Fruit fly (Drosophila melanogaster): Measurements from ENCODE around the gene Eip78C.

Eip78C gene

DNA sequence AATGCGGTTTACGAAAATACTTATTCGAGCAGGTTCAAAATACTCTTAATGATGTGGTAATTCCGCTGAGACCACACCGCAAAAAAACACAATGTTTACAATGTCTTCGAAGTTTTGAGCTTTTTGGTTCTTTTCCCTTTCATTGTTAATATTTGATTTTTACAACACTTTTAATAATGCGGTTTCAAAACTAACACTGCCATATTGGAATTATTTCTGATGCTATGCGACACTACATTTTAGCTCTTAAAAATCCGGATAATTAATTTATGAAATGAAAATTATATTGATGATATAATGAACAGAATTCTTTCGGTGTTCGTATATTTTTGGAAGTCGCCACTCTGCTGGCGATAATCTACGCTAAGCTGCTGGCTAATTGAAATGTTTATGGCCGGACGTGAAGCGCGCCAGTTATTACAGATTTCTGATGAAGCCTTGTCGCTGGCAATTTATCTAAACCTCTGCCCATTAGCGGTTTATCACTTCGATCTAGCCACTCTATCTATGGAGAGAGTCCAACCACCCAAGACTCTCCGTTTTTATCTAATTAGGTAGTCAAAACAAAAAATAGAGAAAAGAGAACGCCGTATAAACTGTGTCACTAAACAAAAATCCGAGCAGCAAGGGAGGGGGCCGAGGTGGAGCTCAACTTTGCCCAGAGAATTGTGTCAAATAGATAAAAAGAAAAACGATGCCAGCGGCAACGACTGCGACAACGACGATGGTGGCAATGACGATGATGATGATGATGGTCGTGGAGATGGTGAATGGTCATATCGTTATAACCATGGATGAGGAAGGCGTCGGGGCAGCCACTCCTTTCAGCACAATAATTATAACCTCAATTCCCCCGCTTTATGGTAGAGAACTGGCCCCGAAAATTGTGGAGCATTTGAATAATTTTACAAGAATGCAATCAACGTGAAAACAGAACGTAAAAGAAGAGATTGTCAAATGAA is 29.9 kb downstream of the Eip78C start (continued):
- TF ChIP-seq caup (GFP tag; optimal IDR thresholded peaks at IDR 0.05; ENCODE audit: severe bottlenecking) (no peak), CG10959 (GFP tag; IDR thresholded peaks at IDR 0.05) (no peak), fd64A (GFP tag; optimal IDR thresholded peaks at IDR 0.05) (no peak), kni (GFP tag; optimal IDR thresholded peaks at IDR 0.05) (peak; percentile 69), CG17361 (GFP tag; IDR thresholded peaks at IDR 0.05) (no peak), CG17802 (tag; optimal IDR thresholded peaks at IDR 0.05) (no peak), Pdp1 (GFP tag; optimal IDR thresholded peaks at IDR 0.05) (peak in 1 of 2 experiments; percentile 8), crol (GFP tag; IDR thresholded peaks at IDR 0.05) (peak; percentile 58)

DNA sequence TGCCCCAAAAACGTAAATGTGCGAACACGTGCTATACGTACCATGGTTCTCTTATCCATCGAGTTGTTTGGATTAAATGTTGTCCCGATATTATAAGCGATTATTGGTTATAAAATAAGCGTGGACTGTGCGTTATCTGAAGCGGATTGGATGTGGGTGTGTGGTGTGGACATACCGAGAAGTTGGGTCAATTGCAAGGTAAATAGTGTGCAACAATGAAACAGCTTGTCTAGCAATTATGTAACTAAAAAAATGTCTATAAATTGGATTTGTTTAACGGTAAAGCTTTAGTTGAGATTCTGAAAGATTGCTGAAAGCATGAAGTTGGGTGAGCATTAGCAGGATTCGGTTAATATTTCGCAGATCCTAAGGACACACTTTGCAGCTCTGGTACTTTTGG is 31.3 kb downstream of the Eip78C start, which contains the start of gene CG43218:
Gene CG43218, plus strand, starts transcription at position 290 of the 400 bp plus-strand sequence.
- TF ChIP-seq CG18011 (GFP tag; optimal IDR thresholded peaks at IDR 0.05) (no peak), Pdp1 (GFP tag; optimal IDR thresholded peaks at IDR 0.05) (peak in 1 of 2 experiments; percentile 69), CG1647 (GFP tag; optimal IDR thresholded peaks at IDR 0.05) (no peak), eve (GFP tag; optimal IDR thresholded peaks at IDR 0.05) (peak in 1 of 2 experiments; percentile 7)

DNA sequence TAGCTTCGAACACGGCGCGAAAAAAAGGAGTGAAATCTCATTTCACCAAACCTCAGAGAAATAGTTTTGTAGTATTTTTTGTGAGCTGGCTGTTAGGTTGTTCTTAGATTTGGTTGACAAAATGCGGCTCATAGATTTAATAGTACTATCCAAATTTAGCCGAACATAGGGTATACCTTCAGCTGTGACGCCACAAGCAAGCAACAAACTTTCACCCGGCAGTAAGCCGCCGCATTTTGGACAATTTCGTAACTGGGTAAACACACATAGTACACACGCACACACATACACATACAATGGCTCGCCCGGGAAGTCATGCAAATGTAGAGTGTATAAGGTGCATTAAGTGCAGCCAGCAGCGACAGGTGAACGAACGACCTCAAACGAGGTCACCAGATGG is 32.8 kb downstream of the Eip78C start:
- TF ChIP-seq Poxn (GFP tag; IDR thresholded peaks at IDR 0.05) (no peak), CG11093 (GFP tag; IDR thresholded peaks at IDR 0.05) (no peak), pnt (GFP tag; optimal IDR thresholded peaks at IDR 0.05) (no peak), Dip2 (GFP tag; IDR thresholded peaks at IDR 0.05) (no peak), CG12391 (tag; optimal IDR thresholded peaks at IDR 0.05) (no peak), CG33213 (GFP tag; optimal IDR thresholded peaks at IDR 0.05) (no peak), zfh1 (GFP tag; IDR thresholded peaks at IDR 0.05) (no peak), Mes4 (GFP tag; optimal IDR thresholded peaks at IDR 0.05) (no peak), pum (GFP tag; optimal IDR thresholded peaks at IDR 0.05) (no peak), dmrt99B (tag; optimal IDR thresholded peaks at IDR 0.05) (peak; percentile 51), CG32767 (GFP tag; IDR thresholded peaks at IDR 0.05) (no peak), Scr (GFP tag; IDR thresholded peaks at IDR 0.05; ENCODE audit: partially characterized antibody) (no peak), zfh2 (GFP tag; optimal IDR thresholded peaks at IDR 0.05) (no peak), seq (GFP tag; IDR thresholded peaks at IDR 0.05) (no peak), Neu2 (GFP tag; optimal IDR thresholded peaks at IDR 0.05; ENCODE audit: borderline replicate concordance) (no peak), CG3726 (GFP tag; IDR thresholded peaks at IDR 0.05) (no peak), CG6765 (GFP tag; optimal IDR thresholded peaks at IDR 0.05) (no peak), al (GFP tag; IDR thresholded peaks at IDR 0.05) (no peak), gcm (GFP tag; optimal IDR thresholded peaks at IDR 0.05) (no peak), CG11560 (tag; IDR thresholded peaks at IDR 0.05) (no peak), CG30403 (GFP tag; optimal IDR thresholded peaks at IDR 0.05) (no peak), row (GFP tag; IDR thresholded peaks at IDR 0.05) (peak; percentile 35; the same call in 1 of the 3 replicates), pho (GFP tag; optimal IDR thresholded peaks at IDR 0.05) (no peak), CG31388 (GFP tag; optimal IDR thresholded peaks at IDR 0.05) (no peak), CG10321 (GFP tag; IDR thresholded peaks at IDR 0.05) (no peak), grn (GFP tag; optimal IDR thresholded peaks at IDR 0.05) (no peak), CG10979 (tag; optimal IDR thresholded peaks at IDR 0.05) (no peak), Dref (GFP tag; IDR thresholded peaks at IDR 0.05) (no peak), vfl (GFP tag; optimal IDR thresholded peaks at IDR 0.05) (no peak), CG15073 (GFP tag; optimal IDR thresholded peaks at IDR 0.05) (no peak), maf-S (GFP tag; optimal IDR thresholded peaks at IDR 0.05) (no peak), CG4854 (GFP tag; optimal IDR thresholded peaks at IDR 0.05) (no peak), CG6683 (GFP tag; optimal IDR thresholded peaks at IDR 0.05) (no peak), Hsf (GFP tag; optimal IDR thresholded peaks at IDR 0.05) (no peak), chn (GFP tag; optimal IDR thresholded peaks at IDR 0.05) (no peak), Sry-δ (GFP tag; optimal IDR thresholded peaks at IDR 0.05) (no peak)

Data from whole organism, embryonic.